Fruit fly (Drosophila melanogaster) S2 (cell line): ENCODE results near the gene na.

Experiments
- CG8478 ChIP-seq: fragments of >200 bp; optimal IDR thresholded peaks from 2 replicates; lab custom pipeline; 2018
- CTCF ChIP-seq, 2 experiments: fragments of >200 bp; optimal IDR thresholded peaks; 2 replicates each; lab custom pipeline; 2018

dm6 chrX:14218045-14218483 lies 48.1 kb upstream of the na start:
- no peak for TF ChIP-seq CG8478 (lab: Kevin White, UChicago)
- TF ChIP-seq CTCF (optimal IDR thresholded peaks at IDR 0.05; lab: Kevin White, UChicago): no peak
